Fruit fly (Drosophila melanogaster) whole organism, prepupa: ENCODE data around the gene CG33258.

Experiments used
- CG10631 ChIP-seq: fragments of 200-800 bp; sonication (Bioruptor generic); optimal IDR thresholded peaks from 2 replicates; lab custom pipeline; 2016; ENCODE audit warnings: missing biosample characterization, missing genetic modification characterization
- CG11294 ChIP-seq: fragments of 200-800 bp; sonication (Bioruptor generic); IDR thresholded peaks from 2 replicates; pipeline ENCODE4 v1.3.6; 2022; ENCODE audit warnings: missing biosample characterization, missing genetic modification characterization
- CG11762 ChIP-seq: fragments of 200-800 bp; sonication (Bioruptor generic); optimal IDR thresholded peaks from 3 replicates; lab custom pipeline; 2016; ENCODE audit warnings: missing biosample characterization, missing genetic modification characterization; ENCODE audit not compliant: insufficient read depth
- CG11902 ChIP-seq: fragments of 200-800 bp; sonication (Bioruptor generic); optimal IDR thresholded peaks from 3 replicates; lab custom pipeline; 2016; ENCODE audit warnings: missing biosample characterization, missing genetic modification characterization
- CG15336 ChIP-seq: fragments of 200-800 bp; sonication (Bioruptor generic); IDR thresholded peaks from 2 replicates; pipeline ENCODE4 v1.3.6; 2022; ENCODE audit warnings: missing biosample characterization, missing genetic modification characterization
- CG16779 ChIP-seq: fragments of 200-800 bp; sonication (Bioruptor generic); optimal IDR thresholded peaks from 3 replicates; lab custom pipeline; 2017; ENCODE audit warnings: missing biosample characterization, mild to moderate bottlenecking, missing genetic modification characterization
- CG3032 ChIP-seq: fragments of 200-800 bp; optimal IDR thresholded peaks from 2 replicates; lab custom pipeline; 2019; ENCODE audit warnings: missing biosample characterization, mild to moderate bottlenecking, missing genetic modification characterization, moderate library complexity
- CG32006 ChIP-seq: fragments of 200-800 bp; sonication (Bioruptor generic); optimal IDR thresholded peaks from 3 replicates; lab custom pipeline; 2017; ENCODE audit warnings: missing biosample characterization, mild to moderate bottlenecking, missing genetic modification characterization
- CG34406 ChIP-seq: fragments of 200-800 bp; sonication (Bioruptor generic); optimal IDR thresholded peaks from 3 replicates; lab custom pipeline; 2016; ENCODE audit warnings: missing biosample characterization, missing genetic modification characterization
- CG4318 ChIP-seq: fragments of 200-800 bp; sonication (Bioruptor generic); optimal IDR thresholded peaks from 3 replicates; lab custom pipeline; 2017; ENCODE audit warnings: missing biosample characterization, mild to moderate bottlenecking, missing genetic modification characterization
- CG6276 ChIP-seq: fragments of 200-800 bp; sonication (Bioruptor generic); optimal IDR thresholded peaks from 2 replicates; lab custom pipeline; 2017; ENCODE audit warnings: missing biosample characterization, mild to moderate bottlenecking, missing genetic modification characterization
- CG6792 ChIP-seq: fragments of 200-800 bp; sonication (Bioruptor generic); optimal IDR thresholded peaks from 3 replicates; lab custom pipeline; 2016; ENCODE audit warnings: missing biosample characterization, missing genetic modification characterization
- CG6808 ChIP-seq: fragments of 200-800 bp; sonication (Bioruptor generic); optimal IDR thresholded peaks from 3 replicates; lab custom pipeline; 2017; ENCODE audit warnings: missing biosample characterization, missing genetic modification characterization, mild to moderate bottlenecking, moderate library complexity, missing genetic modification reagents
- CG6854 ChIP-seq: fragments of 200-800 bp; sonication (Bioruptor generic); optimal IDR thresholded peaks from 2 replicates; lab custom pipeline; 2017; ENCODE audit warnings: missing biosample characterization, mild to moderate bottlenecking, missing genetic modification characterization
- CG7368 ChIP-seq: fragments of 200-800 bp; sonication (Bioruptor generic); optimal IDR thresholded peaks from 3 replicates; lab custom pipeline; 2016; ENCODE audit warnings: missing biosample characterization, missing genetic modification characterization
- CG8119 ChIP-seq: fragments of 200-800 bp; sonication (Bioruptor generic); IDR thresholded peaks from 3 replicates; pipeline ENCODE4 v1.3.6; 2022; ENCODE audit warnings: missing biosample characterization, missing genetic modification characterization
- CG9139 ChIP-seq: fragments of 200-800 bp; sonication (Bioruptor generic); optimal IDR thresholded peaks from 3 replicates; lab custom pipeline; 2017; ENCODE audit warnings: missing biosample characterization, mild to moderate bottlenecking, missing genetic modification characterization
- Eip78C ChIP-seq: fragments of 200-800 bp; sonication (Bioruptor generic); peaks from one replicate; lab custom pipeline; 2016; ENCODE audit warnings: missing biosample characterization, missing genetic modification characterization
- Eip93F ChIP-seq: fragments of 200-800 bp; sonication (Bioruptor generic); optimal IDR thresholded peaks from 2 replicates; lab custom pipeline; 2016; ENCODE audit warnings: missing biosample characterization, mild to moderate bottlenecking, missing genetic modification characterization
- Ets21C ChIP-seq: fragments of 200-800 bp; sonication (Bioruptor generic); optimal IDR thresholded peaks from 3 replicates; lab custom pipeline; 2016; ENCODE audit warnings: missing biosample characterization, missing genetic modification characterization
- Ets96B ChIP-seq: fragments of 200-800 bp; optimal IDR thresholded peaks from 2 replicates; lab custom pipeline; 2019; ENCODE audit warnings: missing biosample characterization, mild to moderate bottlenecking, missing genetic modification characterization, moderate library complexity
- Gug ChIP-seq: fragments of 200-800 bp; sonication (Bioruptor generic); IDR thresholded peaks from 2 replicates; pipeline ENCODE4 v1.3.6; 2022; ENCODE audit warnings: missing biosample characterization, missing genetic modification characterization
- Hr38 ChIP-seq: sonication (Bioruptor generic); optimal IDR thresholded peaks from 2 replicates; lab custom pipeline; 2016; ENCODE audit warnings: missing biosample characterization, missing genetic modification characterization
- Hr39 ChIP-seq: fragments of 200-800 bp; sonication (Bioruptor generic); optimal IDR thresholded peaks from 2 replicates; lab custom pipeline; 2016; ENCODE audit warnings: missing biosample characterization, missing genetic modification characterization
- Hr4 ChIP-seq: fragments of 200-800 bp; sonication (Bioruptor generic); optimal IDR thresholded peaks from 3 replicates; lab custom pipeline; 2016; ENCODE audit warnings: missing biosample characterization, missing genetic modification characterization
- Lpt ChIP-seq: fragments of 200-800 bp; sonication (Bioruptor generic); optimal IDR thresholded peaks from 3 replicates; lab custom pipeline; 2016; ENCODE audit warnings: missing biosample characterization, missing genetic modification characterization
- Met ChIP-seq: fragments of 200-800 bp; sonication (Bioruptor generic); optimal IDR thresholded peaks from 3 replicates; lab custom pipeline; 2016; ENCODE audit warnings: missing biosample characterization, missing genetic modification characterization
- Smox ChIP-seq: fragments of 200-800 bp; sonication (Bioruptor generic); optimal IDR thresholded peaks from 3 replicates; lab custom pipeline; 2016; ENCODE audit warnings: missing biosample characterization, missing genetic modification characterization
- Sox102F ChIP-seq: fragments of 200-800 bp; sonication (Bioruptor generic); optimal IDR thresholded peaks from 2 replicates; lab custom pipeline; 2016; ENCODE audit warnings: missing biosample characterization, mild to moderate bottlenecking, missing genetic modification characterization
- Sox15 ChIP-seq: fragments of 200-800 bp; sonication (Bioruptor generic); optimal IDR thresholded peaks from 3 replicates; lab custom pipeline; 2016; ENCODE audit warnings: missing biosample characterization, missing genetic modification characterization
- achi ChIP-seq: fragments of 200-800 bp; sonication (Bioruptor generic); optimal IDR thresholded peaks from 3 replicates; lab custom pipeline; 2016; ENCODE audit warnings: missing biosample characterization, missing genetic modification characterization
- cyc ChIP-seq: fragments of 200-800 bp; sonication (Bioruptor generic); optimal IDR thresholded peaks from 3 replicates; lab custom pipeline; 2016; ENCODE audit warnings: missing biosample characterization, missing genetic modification characterization
- dac ChIP-seq: fragments of 200-800 bp; sonication (Bioruptor generic); optimal IDR thresholded peaks from 2 replicates; lab custom pipeline; 2017; ENCODE audit warnings: missing biosample characterization, mild to moderate bottlenecking, missing genetic modification characterization
- eg ChIP-seq: fragments of 200-800 bp; sonication (Bioruptor generic); IDR thresholded peaks from 3 replicates; pipeline ENCODE4 v1.3.6; 2022; ENCODE audit warnings: missing biosample characterization, missing genetic modification characterization
- fd59A ChIP-seq: fragments of 200-800 bp; sonication (Bioruptor generic); optimal IDR thresholded peaks from 2 replicates; lab custom pipeline; 2017; ENCODE audit warnings: missing biosample characterization, mild to moderate bottlenecking, missing genetic modification characterization, missing genetic modification reagents
- fd85E ChIP-seq: fragments of 200-800 bp; sonication (Bioruptor generic); optimal IDR thresholded peaks from 3 replicates; lab custom pipeline; 2016; ENCODE audit warnings: missing biosample characterization, missing genetic modification characterization
- salr ChIP-seq, 2 experiments: fragments of 200-800 bp; sonication (Bioruptor generic); optimal IDR thresholded peaks; 3 replicates each; lab custom pipeline; 2016 to 2018; ENCODE audit warnings: missing biosample characterization in 2 of 2, missing genetic modification characterization in 2 of 2, mild to moderate bottlenecking in 1 of 2
- ss ChIP-seq, 2 experiments: fragments of 200-800 bp; sonication (Bioruptor generic); optimal IDR thresholded peaks; 2 replicates in 1 of 2; 3 replicates in 1 of 2; lab custom pipeline; 2017 to 2018; ENCODE audit warnings: mild to moderate bottlenecking in 2 of 2, missing biosample characterization in 2 of 2, missing genetic modification characterization in 2 of 2, moderate library complexity in 1 of 2
- topi ChIP-seq: fragments of 200-800 bp; sonication (Bioruptor generic); optimal IDR thresholded peaks from 3 replicates; lab custom pipeline; 2016; ENCODE audit warnings: missing biosample characterization, missing genetic modification characterization

CG33258 gene

dm6 chr3L:16131264-16132066, 49.1 kb downstream of the CG33258 start, which contains the start of the genes Trs20 and elg1 (continued):
- no peak for TF ChIP-seq Met
- TF ChIP-seq ss (GFP tag; optimal IDR thresholded peaks at IDR 0.05; lab: Kevin White, UChicago), result peak in 1 of 2 experiments; percentile 62
- peak; percentile 56 for TF ChIP-seq CG34406 (GFP tag; lab: Kevin White, UChicago)
- no peak for TF ChIP-seq Sox15 (GFP tag; lab: Kevin White, UChicago)
- TF ChIP-seq CG11294 (GFP tag; lab: Robert Waterston, UW), result no peak
- TF ChIP-seq achi (GFP tag; lab: Kevin White, UChicago), result no peak
- no peak for TF ChIP-seq CG8119 (GFP tag; lab: Robert Waterston, UW)
- no peak for TF ChIP-seq Eip78C
- TF ChIP-seq CG6792 (GFP tag; lab: Kevin White, UChicago), result peak; percentile 41
- no peak for TF ChIP-seq CG6276 (GFP tag; lab: Kevin White, UChicago)
- peak; percentile 47 for TF ChIP-seq Ets96B (tag; lab: Kevin White, UChicago)
- peak; percentile 18 for TF ChIP-seq CG10631 (GFP tag; lab: Kevin White, UChicago)
- no peak for TF ChIP-seq CG15336
- TF ChIP-seq CG6808 (GFP tag; lab: Kevin White, UChicago), result no peak
- no peak for TF ChIP-seq Lpt (GFP tag; lab: Kevin White, UChicago)
- peak; percentile 19 for TF ChIP-seq topi (GFP tag; lab: Kevin White, UChicago)
- no peak for TF ChIP-seq fd85E (GFP tag; lab: Kevin White, UChicago)
- no peak for TF ChIP-seq Hr4 (GFP tag; lab: Kevin White, UChicago)
- no peak for TF ChIP-seq eg (GFP tag; lab: Robert Waterston, UW)
- peak; percentile 20 for TF ChIP-seq CG11762 (GFP tag; lab: Kevin White, UChicago)
- no peak for TF ChIP-seq fd59A (GFP tag; lab: Kevin White, UChicago)
- no peak for TF ChIP-seq Hr38 (GFP tag; lab: Kevin White, UChicago)
- no peak for TF ChIP-seq Sox102F (GFP tag; lab: Kevin White, UChicago)
- TF ChIP-seq CG9139, result no peak
- TF ChIP-seq Smox (GFP tag; lab: Kevin White, UChicago), result no peak
- peak; percentile 31 for TF ChIP-seq CG6854 (GFP tag; lab: Kevin White, UChicago)
- peak; percentile 64 for TF ChIP-seq CG3032 (tag; lab: Kevin White, UChicago)
- TF ChIP-seq CG16779 (tag; lab: Kevin White, UChicago), result no peak
- no peak for TF ChIP-seq Ets21C (GFP tag; lab: Kevin White, UChicago)
- no peak for TF ChIP-seq CG4318 (GFP tag; lab: Kevin White, UChicago)
- no peak for TF ChIP-seq CG32006
- no peak for TF ChIP-seq salr (GFP tag; optimal IDR thresholded peaks at IDR 0.05; lab: Kevin White, UChicago)
- TF ChIP-seq cyc (GFP tag; lab: Kevin White, UChicago), result peak; percentile 11

DNA sequence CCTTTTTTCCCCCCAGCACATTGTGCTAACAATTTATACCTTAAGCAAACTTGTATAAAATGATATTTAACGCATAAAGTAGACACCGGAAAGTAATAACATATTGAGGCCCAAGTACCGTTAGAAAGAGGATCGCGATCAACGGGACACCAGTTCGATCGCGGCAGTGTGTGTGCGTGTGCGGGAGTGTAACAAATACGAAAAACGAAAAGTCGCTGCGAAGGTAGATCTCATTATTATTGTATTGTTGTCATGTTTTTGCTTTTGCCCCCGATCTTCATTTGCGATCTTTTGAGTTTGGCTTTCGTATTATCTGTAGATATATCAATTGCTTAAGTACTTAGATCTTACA, 49.7 kb downstream of the CG33258 start:
- TF ChIP-seq Hr4 (GFP tag; lab: Kevin White, UChicago) (no peak), CG34406 (GFP tag; lab: Kevin White, UChicago) (no peak), Eip93F (GFP tag; lab: Kevin White, UChicago) (no peak), Gug (no peak), fd59A (GFP tag; lab: Kevin White, UChicago) (no peak), CG11902 (GFP tag; lab: Kevin White, UChicago) (no peak), Lpt (GFP tag; lab: Kevin White, UChicago) (no peak), dac (no peak), CG7368 (GFP tag; lab: Kevin White, UChicago) (no peak), topi (GFP tag; lab: Kevin White, UChicago) (no peak), eg (GFP tag; lab: Robert Waterston, UW) (no peak), CG6276 (GFP tag; lab: Kevin White, UChicago) (no peak), Hr39 (no peak)
